Fruit fly (Drosophila melanogaster): ENCODE results near the gene Pxd.

Pxd gene

DNA sequence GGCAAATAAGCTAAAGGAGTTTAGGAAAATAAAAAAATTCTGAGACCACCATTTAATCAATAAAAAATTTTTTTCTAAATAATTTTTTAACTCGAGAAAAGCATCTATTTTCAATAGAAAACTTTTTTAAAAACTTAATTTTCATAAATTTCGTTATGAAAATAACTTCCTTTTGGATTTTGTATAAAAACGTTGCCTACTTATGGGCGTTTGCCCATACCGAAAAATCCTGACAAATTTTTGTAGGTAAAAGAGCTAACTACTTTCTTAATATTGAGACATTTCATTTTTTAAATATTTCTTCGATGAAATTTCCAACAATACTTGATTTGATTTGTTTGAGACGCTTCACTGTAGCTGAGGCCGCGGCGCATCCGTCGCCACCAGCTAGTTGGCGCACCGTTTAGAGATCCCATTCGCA, 45.9 kb downstream of the Pxd start (continued):
- no peak for TF ChIP-seq vri (GFP tag; optimal IDR thresholded peaks at IDR 0.05)
- peak; percentile 85 for TF ChIP-seq CG4318 (GFP tag; optimal IDR thresholded peaks at IDR 0.05)
- TF ChIP-seq dsx (GFP tag; optimal IDR thresholded peaks at IDR 0.05; ENCODE audit: poor library complexity, severe bottlenecking) = peak; percentile 40
- TF ChIP-seq dac (GFP tag; optimal IDR thresholded peaks at IDR 0.05) = peak; percentile 65
- TF ChIP-seq net (GFP tag; optimal IDR thresholded peaks at IDR 0.05) = peak; percentile 75
- TF ChIP-seq Ets21C (GFP tag; optimal IDR thresholded peaks at IDR 0.05) = no peak
- TF ChIP-seq cyc (GFP tag; optimal IDR thresholded peaks at IDR 0.05) = peak; percentile 38
- TF ChIP-seq CG32006 (GFP tag; optimal IDR thresholded peaks at IDR 0.05) = peak; percentile 95
- TF ChIP-seq achi (GFP tag; optimal IDR thresholded peaks at IDR 0.05) = peak; percentile 71
- TF ChIP-seq CG6276 (GFP tag; optimal IDR thresholded peaks at IDR 0.05) = peak; percentile 78
- peak; percentile 70 for TF ChIP-seq CG10669 (GFP tag; optimal IDR thresholded peaks at IDR 0.05)
- no peak for TF ChIP-seq fd85E (GFP tag; optimal IDR thresholded peaks at IDR 0.05)
- peak; percentile 73; the same call in 2 of the 3 replicates for TF ChIP-seq CG6163 (GFP tag; IDR thresholded peaks at IDR 0.05)
- peak; percentile 75 for TF ChIP-seq pdm3 (GFP tag; optimal IDR thresholded peaks at IDR 0.05)
- TF ChIP-seq CG15336 (GFP tag; IDR thresholded peaks at IDR 0.05) = peak; percentile 79
- TF ChIP-seq svp (GFP tag) = no peak
- TF ChIP-seq CG31627 (GFP tag; optimal IDR thresholded peaks at IDR 0.05) = peak; percentile 10
- TF ChIP-seq Sox15 (GFP tag; optimal IDR thresholded peaks at IDR 0.05) = peak; percentile 43
- TF ChIP-seq Gug (GFP tag; IDR thresholded peaks at IDR 0.05) = peak; percentile 42
- TF ChIP-seq CG6808 (GFP tag; optimal IDR thresholded peaks at IDR 0.05) = peak; percentile 73
- peak; percentile 40 for TF ChIP-seq CG9139 (GFP tag; optimal IDR thresholded peaks at IDR 0.05)
- TF ChIP-seq Hr38 (GFP tag; optimal IDR thresholded peaks at IDR 0.05) = no peak
- peak in 1 of 2 experiments; percentile 93 for TF ChIP-seq salr (GFP tag; optimal IDR thresholded peaks at IDR 0.05)
- TF ChIP-seq fd59A (GFP tag; optimal IDR thresholded peaks at IDR 0.05) = peak; percentile 65
- TF ChIP-seq esn (GFP tag; optimal IDR thresholded peaks at IDR 0.05) = peak; percentile 51

DNA sequence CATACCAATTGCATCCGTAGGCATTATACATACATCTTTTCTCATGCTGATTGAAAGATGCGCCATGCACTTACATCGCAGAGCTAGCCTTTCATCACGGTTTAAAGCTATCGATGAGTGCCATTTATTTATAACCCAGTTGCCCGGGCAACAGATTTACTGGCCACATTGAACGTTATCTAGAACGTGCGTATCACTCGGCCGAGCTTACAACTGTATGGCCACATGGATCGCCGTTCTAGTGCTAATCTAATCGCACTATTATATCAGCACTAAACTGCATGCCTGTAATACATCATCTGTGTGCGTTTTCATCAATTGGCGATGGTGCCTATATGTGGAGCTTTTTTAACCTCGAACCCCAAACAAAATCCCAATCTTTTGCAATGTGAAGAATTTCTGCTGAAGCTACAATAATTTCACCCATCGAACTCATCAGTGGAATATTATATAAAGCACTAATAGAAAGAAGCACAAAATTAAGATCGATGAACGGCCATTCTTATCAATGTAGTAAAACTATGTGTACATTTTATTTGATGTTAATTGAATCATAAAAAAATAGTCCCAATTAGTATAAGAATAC, 46.5 kb downstream of the Pxd start:
- no peak for TF ChIP-seq CG11294 (GFP tag; IDR thresholded peaks at IDR 0.05)
- TF ChIP-seq svp (GFP tag) = peak; percentile 55

DNA sequence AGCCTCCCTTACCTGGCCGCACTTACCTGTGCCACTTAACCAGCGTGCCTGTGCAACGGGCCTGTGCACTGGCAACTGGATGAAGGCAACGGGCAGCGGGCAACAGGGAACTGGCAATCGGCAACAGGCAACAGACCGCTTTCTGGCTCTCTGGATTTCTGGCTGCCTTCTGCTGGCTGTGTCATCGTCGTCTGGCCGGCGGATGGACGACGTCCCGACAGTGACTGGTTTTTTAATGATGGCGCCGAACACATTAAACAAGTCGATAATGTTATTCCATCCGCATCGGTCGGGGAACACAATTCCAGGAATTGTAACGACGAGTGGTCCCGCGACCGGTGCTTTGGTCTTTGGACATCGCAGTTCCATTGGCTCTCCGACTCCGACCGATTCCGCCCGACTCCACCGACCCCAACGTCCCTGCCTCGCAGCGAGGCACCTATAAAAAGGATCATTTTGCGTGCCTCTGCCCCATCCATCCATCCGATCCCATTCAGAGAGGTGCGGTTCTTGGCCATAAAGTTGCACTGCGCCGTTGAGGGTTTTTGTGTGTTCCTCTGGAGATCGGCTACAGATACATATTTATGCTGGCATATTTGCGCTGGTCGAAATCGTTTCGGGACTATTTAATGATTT, 47.5 kb downstream of the Pxd start:
- TF ChIP-seq CG11294 (GFP tag; IDR thresholded peaks at IDR 0.05) (no peak), eg (GFP tag; IDR thresholded peaks at IDR 0.05) (0 out of 3 replicates have a peak, but pooled peaks have one; percentile 18), spab (GFP tag; optimal IDR thresholded peaks at IDR 0.05) (no peak), Hr38 (GFP tag; optimal IDR thresholded peaks at IDR 0.05) (no peak), CG6808 (GFP tag; optimal IDR thresholded peaks at IDR 0.05) (peak; percentile 41), ss (GFP tag; optimal IDR thresholded peaks at IDR 0.05) (peak in 1 of 2 experiments; percentile 74), CG1621 (tag; optimal IDR thresholded peaks at IDR 0.05) (peak; percentile 18), Hr39 (GFP tag; optimal IDR thresholded peaks at IDR 0.05) (no peak), vri (GFP tag; optimal IDR thresholded peaks at IDR 0.05) (no peak), CG16779 (tag; optimal IDR thresholded peaks at IDR 0.05) (no peak), Lpt (GFP tag; optimal IDR thresholded peaks at IDR 0.05) (peak; percentile 26), CG6792 (GFP tag; optimal IDR thresholded peaks at IDR 0.05) (no peak), CG6163 (GFP tag; IDR thresholded peaks at IDR 0.05) (peak; percentile 46; the same call in 2 of the 3 replicates), net (GFP tag; optimal IDR thresholded peaks at IDR 0.05) (no peak), CG6854 (GFP tag; optimal IDR thresholded peaks at IDR 0.05) (peak; percentile 64), esn (GFP tag; optimal IDR thresholded peaks at IDR 0.05) (no peak), Sox14 (GFP tag; optimal IDR thresholded peaks at IDR 0.05) (no peak), svp (GFP tag) (no peak), acj6 (GFP tag; optimal IDR thresholded peaks at IDR 0.05) (no peak), CG6276 (GFP tag; optimal IDR thresholded peaks at IDR 0.05) (no peak), CG32006 (GFP tag; optimal IDR thresholded peaks at IDR 0.05) (peak; percentile 1), Eip75B (GFP tag; optimal IDR thresholded peaks at IDR 0.05) (no peak)
